Fruit fly (Drosophila melanogaster) S2 (cell line): ENCODE data around the gene Traf6.

Experiments
- CG8478 ChIP-seq: fragments of >200 bp; optimal IDR thresholded peaks from 2 replicates; lab custom pipeline; 2018
- CTCF ChIP-seq, 2 experiments: fragments of >200 bp; optimal IDR thresholded peaks; 2 replicates each; lab custom pipeline; 2018

Traf6 gene

dm6 chrX:8157294-8157693 is at the start of gene Traf6, which contains the start of gene GIIIspla2:
Gene Traf6, minus strand, starts transcription at chrX:8157386.
Gene GIIIspla2, plus strand, starts transcription at chrX:8157628.
- TF ChIP-seq CG8478 (lab: Kevin White, UChicago) (no peak), CTCF (optimal IDR thresholded peaks at IDR 0.05; lab: Kevin White, UChicago) (no peak)

DNA sequence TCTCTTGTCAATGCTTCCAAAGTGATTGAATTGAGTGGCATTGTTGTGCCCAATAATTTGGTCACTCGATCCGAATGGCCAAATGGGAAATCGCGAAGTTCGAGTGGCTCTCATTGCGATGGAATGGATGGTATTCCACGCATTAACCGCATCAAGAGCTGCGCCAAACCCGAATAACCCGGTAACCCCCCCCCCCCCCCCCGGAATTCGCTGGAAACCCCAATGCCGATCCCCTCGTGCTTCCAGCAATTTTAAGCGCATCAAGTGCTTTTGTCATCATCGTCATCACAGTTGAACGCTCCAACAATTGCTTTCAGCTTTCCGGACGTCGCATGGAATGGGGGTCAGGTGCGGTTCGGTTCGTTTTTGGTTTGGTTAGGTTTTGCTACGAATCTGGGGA is 49.4 kb upstream of the Traf6 start:
- TF ChIP-seq CG8478 (lab: Kevin White, UChicago), result no peak
- no peak for TF ChIP-seq CTCF (optimal IDR thresholded peaks at IDR 0.05; lab: Kevin White, UChicago)

dm6 chrX:8205625-8206252 is 48.6 kb upstream of the Traf6 start:
- TF ChIP-seq CTCF (optimal IDR thresholded peaks at IDR 0.05; lab: Kevin White, UChicago) (no peak), CG8478 (lab: Kevin White, UChicago) (no peak)

DNA sequence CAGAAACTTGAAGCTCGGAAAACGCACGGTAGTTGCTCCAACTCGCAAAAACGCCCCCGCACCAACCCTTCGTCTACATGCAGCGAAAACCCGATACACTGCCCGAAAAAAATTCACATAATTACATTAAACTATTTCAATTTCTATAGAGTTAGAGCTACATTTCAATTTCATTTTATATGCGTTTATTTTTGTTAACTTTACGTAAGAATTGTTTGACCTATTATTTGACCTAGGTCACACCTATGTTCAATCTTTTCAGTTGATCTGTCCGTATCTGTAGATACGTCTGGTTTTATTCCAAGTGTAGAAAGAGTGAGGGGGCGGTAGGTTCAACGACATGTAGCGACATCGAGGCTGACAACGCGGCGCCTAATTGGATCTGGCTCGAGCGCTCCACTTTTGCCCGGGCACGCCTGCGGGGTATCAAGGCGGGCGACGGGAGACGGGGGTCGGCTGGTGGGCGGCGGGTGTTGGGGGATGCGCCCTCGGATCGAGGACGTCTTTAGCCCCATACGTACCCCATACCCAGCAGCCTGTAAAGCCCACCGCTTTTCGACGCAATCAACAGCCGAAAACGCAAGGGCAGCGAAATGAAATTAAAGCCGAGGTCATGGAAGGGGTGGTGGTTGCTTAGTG is 45.7 kb upstream of the Traf6 start:
- no peak for TF ChIP-seq CTCF (optimal IDR thresholded peaks at IDR 0.05; lab: Kevin White, UChicago)
- TF ChIP-seq CG8478 (lab: Kevin White, UChicago), result no peak

- TF ChIP-seq CTCF (optimal IDR thresholded peaks at IDR 0.05; lab: Kevin White, UChicago), result no peak
- TF ChIP-seq CG8478 (lab: Kevin White, UChicago), result no peak
Observed at dm6 chrX:8198935-8199580, 41.9 kb upstream of the Traf6 start.

DNA sequence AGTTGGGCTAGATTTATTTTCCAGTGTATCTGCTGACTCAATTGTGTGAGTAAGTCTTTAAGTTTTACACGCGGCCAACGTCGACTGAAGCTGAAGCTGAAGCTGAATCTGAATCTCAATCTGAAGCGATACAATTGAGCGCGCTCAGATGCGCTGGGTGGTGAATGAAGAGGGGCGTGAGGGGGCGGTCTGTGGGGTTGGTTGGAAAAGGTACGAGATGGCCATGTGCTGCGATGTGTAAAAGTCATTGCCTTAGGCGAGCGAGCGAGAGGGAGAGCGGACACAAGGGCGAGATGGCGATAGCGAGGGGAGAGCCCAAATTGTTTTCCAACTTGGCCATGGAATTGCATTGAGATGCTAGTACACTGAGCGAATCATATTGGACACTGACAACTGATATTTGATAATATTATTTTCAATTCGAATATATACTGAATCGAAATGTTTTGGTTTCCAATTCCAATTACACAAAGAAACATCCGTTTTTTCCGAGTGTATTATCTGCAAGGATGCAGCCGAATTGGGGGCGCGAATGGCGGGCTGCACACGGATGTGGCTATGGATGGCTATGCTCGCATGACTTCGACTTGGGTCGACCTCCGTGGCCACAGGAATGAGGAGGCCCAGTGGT is 39.5 kb upstream of the Traf6 start:
- TF ChIP-seq CG8478 (lab: Kevin White, UChicago), result no peak
- TF ChIP-seq CTCF (optimal IDR thresholded peaks at IDR 0.05; lab: Kevin White, UChicago), result no peak

- no peak for TF ChIP-seq CG8478 (lab: Kevin White, UChicago)
Observed at dm6 chrX:8196157-8196526, 39.0 kb upstream of the Traf6 start.

DNA sequence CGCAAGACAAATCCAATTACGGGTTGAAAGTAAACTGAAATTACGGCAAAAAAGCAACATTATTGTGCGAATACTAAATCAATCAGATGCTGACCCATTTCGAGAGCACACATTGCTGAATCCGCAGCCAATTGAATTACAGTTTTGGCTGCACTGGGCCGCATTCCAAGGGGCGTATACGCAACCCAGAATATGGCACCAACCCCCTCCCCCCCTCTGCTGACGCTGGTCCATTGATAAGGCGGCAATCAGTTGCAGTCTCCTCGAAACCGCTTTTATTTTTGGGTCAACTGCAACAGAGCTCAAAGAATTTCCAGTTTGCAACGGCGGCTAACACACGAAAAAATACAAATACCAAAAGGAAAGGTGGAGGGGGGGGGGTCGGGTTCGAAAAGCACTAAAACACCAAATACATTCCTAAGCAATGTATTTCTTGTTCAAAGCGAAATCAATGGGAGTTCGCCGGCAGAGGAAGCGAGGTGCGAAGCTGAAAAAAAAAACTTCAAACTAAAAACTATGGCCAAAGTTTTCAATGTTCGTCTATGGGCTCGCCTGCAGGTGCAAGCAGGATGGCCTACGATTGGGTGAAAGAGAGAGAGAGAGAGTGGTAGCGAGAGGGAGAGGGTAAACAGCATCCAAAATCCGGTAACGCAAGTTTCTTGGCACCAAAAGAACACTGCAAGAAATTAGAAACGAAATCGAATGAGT is 38.4 kb upstream of the Traf6 start:
- TF ChIP-seq CTCF (optimal IDR thresholded peaks at IDR 0.05; lab: Kevin White, UChicago), result no peak
- TF ChIP-seq CG8478 (lab: Kevin White, UChicago), result no peak

- TF ChIP-seq CG8478 (lab: Kevin White, UChicago) (no peak), CTCF (optimal IDR thresholded peaks at IDR 0.05; lab: Kevin White, UChicago) (no peak)
Observed at dm6 chrX:8194559-8194958, 37.4 kb upstream of the Traf6 start.

dm6 chrX:8193017-8193556 is 35.9 kb upstream of the Traf6 start:
- no peak for TF ChIP-seq CG8478 (lab: Kevin White, UChicago)
- TF ChIP-seq CTCF (optimal IDR thresholded peaks at IDR 0.05; lab: Kevin White, UChicago), result no peak

dm6 chrX:8192191-8192590 is 35.0 kb upstream of the Traf6 start:
- TF ChIP-seq CG8478 (lab: Kevin White, UChicago) (no peak), CTCF (optimal IDR thresholded peaks at IDR 0.05; lab: Kevin White, UChicago) (peak in 1 of 2 experiments; percentile 12)

DNA sequence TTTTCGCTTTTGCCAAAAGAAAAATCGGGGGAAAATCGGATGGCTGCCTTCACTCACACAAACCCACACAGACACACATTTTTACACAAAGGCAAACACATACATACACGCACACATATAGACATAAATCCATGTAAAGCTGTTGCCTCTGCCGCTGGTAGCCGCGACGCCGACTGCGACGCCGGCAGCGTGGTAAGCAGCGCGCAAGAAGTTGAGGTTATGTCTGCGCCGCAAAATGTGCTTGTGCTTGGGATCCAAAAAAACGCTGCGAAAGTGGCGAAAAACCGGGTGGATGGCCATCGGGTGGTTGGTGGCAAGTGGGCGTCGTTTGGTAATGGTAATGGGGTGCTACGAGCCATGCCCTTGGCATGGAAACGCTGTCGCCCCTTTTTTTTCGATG is 22.7 kb upstream of the Traf6 start:
- no peak for TF ChIP-seq CTCF (optimal IDR thresholded peaks at IDR 0.05; lab: Kevin White, UChicago)

DNA sequence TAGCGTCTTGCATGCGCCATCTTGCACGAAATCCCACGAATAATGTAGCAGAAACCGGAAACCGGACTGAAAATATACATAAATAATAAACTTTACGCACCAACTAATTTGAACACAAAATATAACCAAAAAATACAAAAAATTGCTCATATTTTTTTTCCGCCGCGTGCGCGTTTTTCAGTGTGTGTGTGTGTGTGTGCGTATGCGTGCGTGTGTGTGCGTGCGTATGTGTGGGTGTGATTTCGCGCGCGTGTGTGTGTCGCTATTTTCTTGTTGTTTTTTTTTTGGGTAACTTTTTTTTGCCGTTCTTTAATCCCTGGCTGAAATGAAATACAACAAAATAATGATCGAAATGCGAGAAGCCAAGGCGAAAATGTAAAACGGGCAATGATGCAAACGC is 21.8 kb upstream of the Traf6 start:
- TF ChIP-seq CG8478 (lab: Kevin White, UChicago) (no peak), CTCF (optimal IDR thresholded peaks at IDR 0.05; lab: Kevin White, UChicago) (no peak)

DNA sequence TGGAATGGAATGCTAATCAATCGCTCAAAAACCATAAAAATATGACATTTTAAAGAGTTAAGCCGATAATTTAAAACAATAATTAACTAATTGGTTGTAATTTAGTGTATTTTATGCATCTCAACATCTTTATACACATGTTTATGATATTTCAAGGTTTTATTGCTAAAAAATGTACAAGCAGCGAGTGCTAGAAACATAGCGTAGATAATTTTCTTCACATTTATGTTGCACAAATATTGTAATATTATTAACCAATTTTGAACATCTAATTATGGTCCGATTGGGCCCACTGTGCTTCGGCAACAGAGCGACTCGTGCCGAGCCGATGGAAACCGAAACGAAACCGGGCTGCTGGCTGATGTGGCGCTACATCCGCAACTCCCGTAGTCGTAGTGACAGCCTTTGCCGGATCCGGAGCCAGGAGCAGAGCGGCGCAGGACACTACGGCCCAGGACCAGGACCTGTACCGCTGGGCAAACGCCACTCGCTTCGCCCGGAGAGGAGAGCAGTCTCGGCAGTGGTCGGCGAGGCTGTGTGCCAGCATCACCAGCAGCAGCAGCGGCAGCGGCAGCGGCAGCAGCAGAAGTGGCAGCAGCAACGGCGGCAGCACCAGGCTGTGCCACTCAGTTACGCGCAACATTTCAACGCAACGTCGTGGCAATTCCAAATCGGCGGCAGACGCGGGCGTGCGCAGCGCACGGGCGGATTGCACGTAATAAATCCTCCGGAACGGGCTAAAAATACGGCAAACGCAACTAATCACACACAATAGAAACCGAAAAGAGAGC is 21.2 kb upstream of the Traf6 start, which contains the start of gene sdt:
TSS of gene sdt (plus strand) at position 385 of the 791 bp plus-strand sequence.
- no peak for TF ChIP-seq CG8478 (lab: Kevin White, UChicago)
- TF ChIP-seq CTCF (optimal IDR thresholded peaks at IDR 0.05; lab: Kevin White, UChicago), result no peak
